Worm (Caenorhabditis elegans) whole organism, L1 larva: ENCODE data around the gene pir-1.

Source experiments
- C04F5.9 ChIP-seq: sonication (generic microtip); optimal IDR thresholded peaks from 2 replicates; lab custom pipeline; 2016; ENCODE audit warnings: missing genetic modification characterization, missing compliant biosample characterization
- C34B4.2 ChIP-seq: sonication (generic microtip); optimal IDR thresholded peaks from 2 replicates; lab custom pipeline; 2017; ENCODE audit warnings: mild to moderate bottlenecking, missing genetic modification characterization, missing compliant biosample characterization
- aly-2 ChIP-seq: fragments of 150-350 bp; optimal IDR thresholded peaks from 2 replicates; lab custom pipeline; 2014; ENCODE audit warnings: missing biosample characterization, missing genetic modification characterization
- ces-1 ChIP-seq: fragments of 150-350 bp; optimal IDR thresholded peaks from 2 replicates; lab custom pipeline; 2014; ENCODE audit warnings: missing biosample characterization, missing genetic modification reagents, missing genetic modification characterization
- dpl-1 ChIP-seq, 3 experiments: fragments of 150-350 bp in 2 of 3; sonication (generic microtip) in 1 of 3; optimal IDR thresholded peaks; 2 replicates each; lab custom pipeline; 2014 to 2017; ENCODE audit warnings: missing biosample characterization in 3 of 3, missing genetic modification characterization in 3 of 3, missing genetic modification reagents in 3 of 3
- efl-1 ChIP-seq, 4 experiments: fragments of 150-350 bp; optimal IDR thresholded peaks in 3 of 4; peaks in 1 of 4; 1 replicate in 1 of 4; 2 replicates in 3 of 4; lab custom pipeline; 2014; ENCODE audit warnings: missing biosample characterization in 2 of 4, missing genetic modification characterization in 2 of 4, missing genetic modification reagents in 2 of 4
- elt-2 ChIP-seq: sonication (generic microtip); optimal IDR thresholded peaks from 2 replicates; lab custom pipeline; 2016; ENCODE audit warnings: missing genetic modification characterization, mild to moderate bottlenecking, inconsistent platforms, missing compliant biosample characterization, missing genetic modification reagents
- ets-5 ChIP-seq: fragments of 200-800 bp; sonication (Bioruptor generic); IDR thresholded peaks from 2 replicates; pipeline ENCODE4 v1.3.6; 2022; ENCODE audit warnings: missing genetic modification characterization, missing compliant biosample characterization
- fos-1 ChIP-seq: fragments of 150-350 bp; optimal IDR thresholded peaks from 2 replicates; lab custom pipeline; 2014; ENCODE audit warnings: missing biosample characterization, missing genetic modification characterization
- hlh-17 ChIP-seq: fragments of 200-800 bp; sonication (Bioruptor generic); optimal IDR thresholded peaks from 2 replicates; lab custom pipeline; 2018; ENCODE audit warnings: missing genetic modification characterization, mild to moderate bottlenecking, missing compliant biosample characterization, moderate library complexity, borderline replicate concordance
- isw-1 ChIP-seq: fragments of 200-800 bp; sonication (Bioruptor generic); IDR thresholded peaks from 2 replicates; pipeline ENCODE4 v1.3.6; 2022; ENCODE audit warnings: missing genetic modification characterization, missing compliant biosample characterization
- lin-35 ChIP-seq, 2 experiments: fragments of 150-350 bp; optimal IDR thresholded peaks; 2 replicates each; lab custom pipeline; 2014; ENCODE audit warnings: missing biosample characterization in 2 of 2, missing genetic modification characterization in 2 of 2, missing genetic modification reagents in 2 of 2
- nhr-12 ChIP-seq: sonication (generic microtip); optimal IDR thresholded peaks from 2 replicates; lab custom pipeline; 2017; ENCODE audit warnings: missing biosample characterization, missing genetic modification characterization
- nhr-71 ChIP-seq: sonication (generic microtip); optimal IDR thresholded peaks from 2 replicates; lab custom pipeline; 2016; ENCODE audit warnings: mild to moderate bottlenecking, missing genetic modification characterization, moderate library complexity, missing compliant biosample characterization
- nhr-90 ChIP-seq: sonication (generic microtip); optimal IDR thresholded peaks from 2 replicates; lab custom pipeline; 2016; ENCODE audit warnings: mild to moderate bottlenecking, missing genetic modification characterization, missing compliant biosample characterization; ENCODE audit not compliant: poor library complexity
- vab-15 ChIP-seq: sonication (generic microtip); optimal IDR thresholded peaks from 2 replicates; lab custom pipeline; 2017; ENCODE audit warnings: missing genotype, mild to moderate bottlenecking, missing genetic modification characterization, missing compliant biosample characterization
- zag-1 ChIP-seq: fragments of 150-350 bp; optimal IDR thresholded peaks from 2 replicates; lab custom pipeline; 2014; ENCODE audit warnings: missing biosample characterization, missing genetic modification characterization
- zip-4 ChIP-seq: fragments of 200-800 bp; sonication (Bioruptor generic); optimal IDR thresholded peaks from 2 replicates; lab custom pipeline; 2018; ENCODE audit warnings: mild to moderate bottlenecking, missing genetic modification characterization, moderate library complexity, missing compliant biosample characterization
- ztf-4 ChIP-seq: fragments of 150-350 bp; optimal IDR thresholded peaks from 2 replicates; lab custom pipeline; 2014; ENCODE audit warnings: missing biosample characterization, missing genetic modification characterization

Gene pir-1

ce11 chrII:9213055-9213708, 36.1 kb downstream of the pir-1 start, which contains the start of gene znfx-1:
Gene znfx-1 (plus strand): TSS chrII:9213658.
- TF ChIP-seq zip-4 (GFP tag; lab: Kevin White, UChicago) (no peak), ztf-4 (tag; lab: Kevin White, UChicago) (no peak), ets-5 (GFP tag; lab: Robert Waterston, UW) (no peak), nhr-90 (no peak), isw-1 (no peak), lin-35 (GFP tag; optimal IDR thresholded peaks at IDR 0.05; lab: Kevin White, UChicago) (no peak), C04F5.9 (tag; lab: Kevin White, UChicago) (no peak), elt-2 (tag; lab: Kevin White, UChicago) (no peak), ces-1 (no peak), zag-1 (tag; lab: Kevin White, UChicago) (no peak), nhr-12 (tag; lab: Kevin White, UChicago) (no peak), fos-1 (tag; lab: Kevin White, UChicago) (no peak)

- TF ChIP-seq dpl-1 (GFP tag; optimal IDR thresholded peaks at IDR 0.05; lab: Kevin White, UChicago) = peak in 1 of 3 experiments; percentile 23
- TF ChIP-seq C34B4.2 (tag; lab: Kevin White, UChicago) = no peak
- no peak for TF ChIP-seq nhr-90
- no peak for TF ChIP-seq nhr-71 (tag; lab: Kevin White, UChicago)
- no peak for TF ChIP-seq aly-2 (tag; lab: Kevin White, UChicago)
- peak in 1 of 2 experiments; percentile 5 for TF ChIP-seq lin-35 (GFP tag; optimal IDR thresholded peaks at IDR 0.05; lab: Kevin White, UChicago)
- TF ChIP-seq hlh-17 = no peak
- TF ChIP-seq, all 84 proteins: peak for 2
Observed at ce11 chrII:9222969-9223368, 45.9 kb downstream of the pir-1 start, which contains the start of gene ZK1067.3. Gene ZK1067.3 (plus strand): TSS chrII:9223269.

ce11 chrII:9227134-9227533, 50.0 kb downstream of the pir-1 start, which contains the start of gene abu-14:
Gene abu-14 (minus strand): TSS chrII:9227214.
- TF ChIP-seq vab-15 (tag; lab: Kevin White, UChicago) = no peak
- no peak for TF ChIP-seq efl-1 (optimal IDR thresholded peaks at IDR 0.05; lab: Kevin White, UChicago)
- peak in 1 of 2 experiments; percentile 55 for TF ChIP-seq efl-1 (GFP tag; optimal IDR thresholded peaks at IDR 0.05 in 1 of 2; lab: Kevin White, UChicago)
